Worm (Caenorhabditis elegans): Measurements from ENCODE around the gene str-243.

DNA sequence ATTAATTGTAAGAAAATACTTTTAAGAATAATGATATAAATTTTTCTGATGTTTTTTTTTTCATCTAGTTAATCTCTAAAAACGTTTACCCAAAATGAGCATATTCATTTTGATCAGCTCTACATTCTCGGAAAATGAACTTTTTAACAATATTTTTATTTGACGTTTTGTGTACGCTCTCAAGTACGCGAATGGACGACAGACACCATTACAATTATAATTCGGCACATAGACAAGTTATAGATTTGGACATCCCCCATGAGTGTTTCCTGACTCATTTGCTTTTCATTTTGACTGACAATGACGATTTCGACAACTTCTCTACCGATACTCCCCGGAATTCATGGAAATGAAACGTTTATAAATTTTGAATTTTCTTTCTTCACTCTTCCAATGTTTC is 23.4 kb upstream of the str-243 start, which contains the start of gene sru-27:
- TF ChIP-seq zag-1 (tag; optimal IDR thresholded peaks at IDR 0.05) (no peak), nhr-12 (tag; optimal IDR thresholded peaks at IDR 0.05) (no peak)
